Fruit fly (Drosophila melanogaster): ENCODE data around the gene Oscillin.
A peak's percentile ranks its signal among the peaks of the same experiment; 100 is the strongest.

Oscillin gene

DNA sequence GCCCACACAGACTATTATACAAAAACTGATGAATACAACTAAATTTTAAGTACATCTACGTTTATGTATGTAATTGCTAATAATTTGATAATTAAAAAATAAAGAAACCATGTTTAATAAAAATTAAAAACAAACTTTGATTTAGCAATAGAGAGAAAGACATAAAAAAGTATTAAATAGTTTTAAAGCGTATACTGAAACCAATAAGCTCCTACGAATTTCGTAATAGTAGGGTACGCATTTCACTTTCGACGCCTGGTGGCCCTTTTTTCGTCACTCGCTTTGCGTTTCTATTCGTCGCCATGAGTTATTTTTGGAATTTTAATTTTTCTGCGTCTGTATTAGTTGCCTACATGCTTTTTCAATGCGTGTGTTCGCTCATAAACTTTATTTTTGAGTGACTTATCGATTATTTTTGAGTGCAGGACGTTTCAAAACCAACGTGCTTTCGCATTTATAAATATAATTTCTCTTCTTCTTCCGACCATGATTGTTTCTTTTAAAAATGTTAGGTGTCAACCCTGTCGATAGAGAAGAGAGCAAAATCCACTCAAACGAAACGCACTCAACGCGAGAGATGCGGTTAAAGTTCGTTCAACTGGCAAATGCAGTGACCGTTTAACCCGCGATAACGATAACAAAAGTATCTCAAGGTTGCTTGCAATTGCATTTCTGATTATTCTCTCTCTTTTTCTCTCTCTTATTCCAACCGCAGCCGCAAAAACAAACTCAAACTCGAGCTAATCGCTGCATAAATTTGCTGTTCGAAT, at the start of gene Oscillin:
Oscillin (plus strand) TSS at position 569 of the 770 bp plus-strand sequence.
- peak; percentile 76 for TF ChIP-seq CG17806 (tag; optimal IDR thresholded peaks at IDR 0.05)
- TF ChIP-seq Ets98B (GFP tag; IDR thresholded peaks at IDR 0.05) = 0 out of 2 replicates have a peak, but pooled peaks have one; percentile 34
- TF ChIP-seq D1 (tag; optimal IDR thresholded peaks at IDR 0.05) = no peak
- TF ChIP-seq Pif1A (GFP tag; optimal IDR thresholded peaks at IDR 0.05) = peak; percentile 67
- peak; percentile 65 for TF ChIP-seq Snoo (tag; optimal IDR thresholded peaks at IDR 0.05)
- TF ChIP-seq CG34367 (tag; optimal IDR thresholded peaks at IDR 0.05) = peak; percentile 4
- TF ChIP-seq CG4496 (GFP tag; IDR thresholded peaks at IDR 0.05) = peak; percentile 46; the same call in 1 of the 3 replicates
- TF ChIP-seq CG12605 (GFP tag; IDR thresholded peaks at IDR 0.05) = peak; percentile 75
- TF ChIP-seq CG13204 (GFP tag; optimal IDR thresholded peaks at IDR 0.05) = no peak
- peak; percentile 85 for TF ChIP-seq CG8159 (tag; optimal IDR thresholded peaks at IDR 0.05)
- no peak for TF ChIP-seq CG10348 (GFP tag; IDR thresholded peaks at IDR 0.05)
- TF ChIP-seq CG8301 (tag; optimal IDR thresholded peaks at IDR 0.05) = peak; percentile 77
- peak; percentile 56 for TF ChIP-seq CG9948 (tag; optimal IDR thresholded peaks at IDR 0.05)
- TF ChIP-seq fd96Ca (GFP tag; IDR thresholded peaks at IDR 0.05) = peak; percentile 61
- peak; percentile 100 for TF ChIP-seq EcR (GFP tag; optimal IDR thresholded peaks at IDR 0.05)
- peak; percentile 79 for TF ChIP-seq CG32121 (GFP tag; IDR thresholded peaks at IDR 0.05)
- TF ChIP-seq rn (GFP tag; IDR thresholded peaks at IDR 0.05) = peak; percentile 55; the same call in 1 of the 2 replicates
- TF ChIP-seq gl (tag; optimal IDR thresholded peaks at IDR 0.05) = no peak
- peak; percentile 73 for TF ChIP-seq Pif1B (GFP tag; optimal IDR thresholded peaks at IDR 0.05)
- TF ChIP-seq CG14655 (GFP tag; optimal IDR thresholded peaks at IDR 0.05) = peak; percentile 89
- peak; percentile 29 for TF ChIP-seq CG15710 (tag; optimal IDR thresholded peaks at IDR 0.05)

DNA sequence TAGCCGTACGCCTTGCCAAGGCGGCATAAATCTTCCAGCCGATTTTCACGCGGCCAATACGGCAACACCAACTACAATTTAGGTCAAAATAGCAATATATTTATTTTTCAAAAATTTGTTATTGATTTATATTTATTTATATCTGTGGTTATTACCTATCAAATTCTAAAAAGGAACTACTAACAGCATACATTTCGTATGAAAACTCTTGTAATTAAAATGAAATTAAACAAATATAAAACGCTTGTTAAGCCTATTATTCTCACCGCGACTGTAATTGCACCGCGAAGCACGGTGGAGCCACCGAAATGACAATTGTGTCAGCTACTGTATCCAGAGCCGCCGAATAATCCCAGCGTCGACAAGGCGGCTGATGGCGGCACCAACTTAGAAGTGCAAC, 47.4 kb upstream of the Oscillin start:
- TF ChIP-seq CG17806 (tag; optimal IDR thresholded peaks at IDR 0.05) (no peak), CG10348 (GFP tag; IDR thresholded peaks at IDR 0.05) (no peak), CG8301 (tag; optimal IDR thresholded peaks at IDR 0.05) (peak; percentile 7), CG14655 (GFP tag; optimal IDR thresholded peaks at IDR 0.05) (no peak), CG8159 (tag; optimal IDR thresholded peaks at IDR 0.05) (peak; percentile 4)

- TF ChIP-seq gl (tag; optimal IDR thresholded peaks at IDR 0.05) = no peak
- peak; percentile 75 for TF ChIP-seq CG9948 (tag; optimal IDR thresholded peaks at IDR 0.05)
- peak; percentile 68 for TF ChIP-seq CG15710 (tag; optimal IDR thresholded peaks at IDR 0.05)
- peak; percentile 25; the same call in 1 of the 3 replicates for TF ChIP-seq CG4496 (GFP tag; IDR thresholded peaks at IDR 0.05)
- TF ChIP-seq CG17806 (tag; optimal IDR thresholded peaks at IDR 0.05) = peak; percentile 69
- TF ChIP-seq CG10348 (GFP tag; IDR thresholded peaks at IDR 0.05) = no peak
- peak; percentile 44 for TF ChIP-seq CG13204 (GFP tag; optimal IDR thresholded peaks at IDR 0.05)
- no peak for TF ChIP-seq fd96Ca (GFP tag; IDR thresholded peaks at IDR 0.05)
- TF ChIP-seq CG32121 (GFP tag; IDR thresholded peaks at IDR 0.05) = no peak
- TF ChIP-seq CG14655 (GFP tag; optimal IDR thresholded peaks at IDR 0.05) = peak; percentile 60
- TF ChIP-seq D1 (tag; optimal IDR thresholded peaks at IDR 0.05) = no peak
- peak; percentile 76 for TF ChIP-seq CG8159 (tag; optimal IDR thresholded peaks at IDR 0.05)
- peak; percentile 29 for TF ChIP-seq Pif1B (GFP tag; optimal IDR thresholded peaks at IDR 0.05)
- TF ChIP-seq CG8301 (tag; optimal IDR thresholded peaks at IDR 0.05) = peak; percentile 56
- TF ChIP-seq Snoo (tag; optimal IDR thresholded peaks at IDR 0.05) = peak; percentile 71
- TF ChIP-seq Pif1A (GFP tag; optimal IDR thresholded peaks at IDR 0.05) = peak; percentile 57
- TF ChIP-seq EcR (GFP tag; optimal IDR thresholded peaks at IDR 0.05) = no peak
- TF ChIP-seq Ets98B (GFP tag; IDR thresholded peaks at IDR 0.05) = no peak
- no peak for TF ChIP-seq CG12605 (GFP tag; IDR thresholded peaks at IDR 0.05)
- no peak for TF ChIP-seq rn (GFP tag; IDR thresholded peaks at IDR 0.05)
- peak; percentile 46 for TF ChIP-seq CG34367 (tag; optimal IDR thresholded peaks at IDR 0.05)
Observed at dm6 chr2L:5501335-5501734, 45.6 kb upstream of the Oscillin start.

DNA sequence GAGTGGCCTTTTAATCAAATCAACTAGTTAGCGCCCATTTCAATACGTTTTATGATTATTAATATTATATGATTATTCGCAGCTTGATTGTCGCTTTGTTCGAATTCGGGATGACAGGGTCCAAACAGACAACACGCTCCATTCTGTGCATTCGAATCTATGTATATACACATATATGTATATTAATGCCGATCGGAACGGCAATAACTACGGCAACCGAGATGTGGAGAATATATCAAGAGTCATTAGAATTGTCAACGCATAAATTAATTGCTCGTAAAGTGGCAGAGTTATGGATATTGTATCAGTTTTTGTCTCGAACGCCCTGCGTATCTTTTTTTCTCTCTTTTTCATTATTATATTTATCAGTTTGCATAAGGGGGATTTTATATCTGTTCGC, 44.0 kb upstream of the Oscillin start:
- TF ChIP-seq D1 (tag; optimal IDR thresholded peaks at IDR 0.05) (no peak), CG12605 (GFP tag; IDR thresholded peaks at IDR 0.05) (no peak), CG32121 (GFP tag; IDR thresholded peaks at IDR 0.05) (no peak), fd96Ca (GFP tag; IDR thresholded peaks at IDR 0.05) (no peak), Pif1B (GFP tag; optimal IDR thresholded peaks at IDR 0.05) (no peak)

DNA sequence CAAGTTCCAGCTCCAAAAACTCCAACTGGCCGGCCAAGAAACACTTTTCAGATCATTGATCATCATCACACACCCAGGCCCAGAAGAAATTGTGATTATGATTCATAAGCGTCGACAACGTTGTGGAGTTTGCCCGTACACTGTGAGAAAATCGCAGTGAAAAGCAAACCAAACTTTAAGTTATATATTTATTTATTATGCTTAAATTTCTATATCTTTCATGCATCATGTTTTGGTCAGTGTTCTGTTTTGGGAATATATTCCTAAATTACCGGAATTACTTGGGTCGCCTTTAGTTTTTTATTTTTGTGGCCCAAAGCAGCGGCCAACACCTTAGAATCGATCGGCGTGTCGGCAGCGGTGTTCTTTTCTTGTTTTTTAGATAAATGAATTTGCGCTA, 41.8 kb upstream of the Oscillin start:
- TF ChIP-seq D1 (tag; optimal IDR thresholded peaks at IDR 0.05) (no peak), CG34367 (tag; optimal IDR thresholded peaks at IDR 0.05) (no peak), CG10348 (GFP tag; IDR thresholded peaks at IDR 0.05) (no peak), Pif1A (GFP tag; optimal IDR thresholded peaks at IDR 0.05) (peak; percentile 12), CG17806 (tag; optimal IDR thresholded peaks at IDR 0.05) (no peak), Pif1B (GFP tag; optimal IDR thresholded peaks at IDR 0.05) (no peak), CG15710 (tag; optimal IDR thresholded peaks at IDR 0.05) (peak; percentile 36), EcR (GFP tag; optimal IDR thresholded peaks at IDR 0.05) (no peak), Ets98B (GFP tag; IDR thresholded peaks at IDR 0.05) (no peak), fd96Ca (GFP tag; IDR thresholded peaks at IDR 0.05) (no peak), CG4496 (GFP tag; IDR thresholded peaks at IDR 0.05) (no peak)

DNA sequence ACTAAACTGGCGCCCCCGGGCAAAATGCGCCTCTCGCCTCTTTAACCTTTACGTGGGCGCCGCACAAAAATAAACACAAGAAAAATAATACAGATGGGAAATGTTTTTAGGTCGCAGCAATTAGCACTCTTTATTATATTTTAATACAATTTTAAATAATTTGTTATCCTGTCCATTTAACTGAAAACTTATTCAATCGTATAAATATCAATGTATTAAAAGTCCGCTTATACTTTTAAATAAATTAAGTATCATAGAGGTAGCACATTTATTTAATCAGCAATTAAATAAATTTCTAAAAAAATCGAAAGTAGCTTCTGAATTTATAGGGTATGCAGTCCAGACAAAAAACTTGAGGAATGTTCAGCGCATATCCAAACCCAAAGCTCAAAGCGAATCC, 39.8 kb upstream of the Oscillin start:
- TF ChIP-seq CG9948 (tag; optimal IDR thresholded peaks at IDR 0.05) = peak; percentile 10
- TF ChIP-seq CG8159 (tag; optimal IDR thresholded peaks at IDR 0.05) = peak; percentile 56
- no peak for TF ChIP-seq rn (GFP tag; IDR thresholded peaks at IDR 0.05)
- peak; percentile 27 for TF ChIP-seq CG15710 (tag; optimal IDR thresholded peaks at IDR 0.05)
- peak; percentile 1 for TF ChIP-seq CG17806 (tag; optimal IDR thresholded peaks at IDR 0.05)
- no peak for TF ChIP-seq CG34367 (tag; optimal IDR thresholded peaks at IDR 0.05)

All from whole organism, pupa.